Fruit fly (Drosophila melanogaster): Measurements from ENCODE around the gene Nepl11.

DNA sequence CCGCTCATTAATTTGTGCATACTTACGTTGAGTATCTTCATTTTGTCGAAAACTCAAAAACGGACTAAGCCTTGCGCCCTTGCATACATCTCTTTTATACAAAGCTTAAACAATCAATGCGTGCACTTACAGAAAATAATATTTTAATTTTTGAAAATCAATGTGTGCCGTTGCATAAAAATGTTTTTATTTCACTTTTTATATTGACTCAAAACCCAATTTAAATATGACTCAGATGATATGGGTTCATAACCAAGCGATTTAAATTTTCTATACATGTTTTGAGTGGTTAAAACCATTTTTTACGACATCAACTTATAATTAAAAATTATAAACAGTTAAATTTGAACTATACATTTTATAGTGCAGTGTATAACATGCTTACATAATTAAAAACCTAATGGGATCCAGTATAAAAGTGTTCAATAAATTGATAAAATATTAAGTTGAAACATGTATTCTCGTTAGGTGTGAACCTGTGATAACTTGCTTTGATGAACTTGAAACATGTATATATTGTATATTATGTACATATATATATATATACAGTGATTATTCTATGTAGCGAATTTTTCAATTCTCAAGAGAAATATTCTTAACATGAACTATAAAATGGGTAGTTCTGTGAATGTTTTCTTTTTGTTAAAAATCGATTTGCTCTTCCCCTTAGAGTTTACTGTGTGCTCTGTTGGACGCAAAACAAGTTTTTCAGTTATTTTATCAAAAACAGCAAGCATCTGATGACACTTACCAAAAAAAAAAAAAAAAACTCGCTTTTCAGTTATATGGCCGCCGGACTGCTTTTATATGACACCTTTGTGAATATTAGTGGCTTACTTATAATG, 51.3 kb downstream of the Nepl11 start, which contains the start of gene CG34305:
- TF ChIP-seq CHES-1-like (GFP tag; optimal IDR thresholded peaks at IDR 0.05) (no peak), Bgb (GFP tag; IDR thresholded peaks at IDR 0.05; ENCODE audit: partially characterized antibody) (no peak), CG4707 (GFP tag; optimal IDR thresholded peaks at IDR 0.05) (no peak), HmgZ (tag; optimal IDR thresholded peaks at IDR 0.05) (no peak), Atf3 (GFP tag; optimal IDR thresholded peaks at IDR 0.05) (no peak), GATAe (GFP tag; conservative IDR thresholded peaks at IDR 0.05) (no peak), pfk (GFP tag; optimal IDR thresholded peaks at IDR 0.05) (no peak), Dbx (GFP tag; IDR thresholded peaks at IDR 0.05) (no peak)

Measured in whole organism, embryonic.